Fruit fly (Drosophila melanogaster) whole organism, adult: Measurements from ENCODE around the gene Clc.

Source experiments
- CG5204 ChIP-seq: fragments of 200-800 bp; sonication (Bioruptor generic); optimal IDR thresholded peaks from 2 replicates; lab custom pipeline; 2016; ENCODE audit warnings: missing biosample characterization, missing genetic modification characterization
- CG7101 ChIP-seq: fragments of 200-800 bp; sonication (Bioruptor generic); optimal IDR thresholded peaks from 2 replicates; lab custom pipeline; 2018; ENCODE audit warnings: missing biosample characterization, mild to moderate bottlenecking, missing genetic modification characterization, moderate library complexity
- cic ChIP-seq: fragments of 200-800 bp; sonication (Bioruptor generic); optimal IDR thresholded peaks from 2 replicates; lab custom pipeline; 2017; ENCODE audit warnings: missing biosample characterization, mild to moderate bottlenecking, missing genetic modification characterization, moderate library complexity
- kay ChIP-seq: fragments of 200-800 bp; sonication (Bioruptor generic); peaks from one replicate; lab custom pipeline; 2016; ENCODE audit warnings: missing biosample characterization, missing genetic modification characterization, borderline replicate concordance
- pad ChIP-seq: fragments of 200-800 bp; sonication (Bioruptor generic); optimal IDR thresholded peaks from 3 replicates; lab custom pipeline; 2017; ENCODE audit warnings: missing biosample characterization, missing genetic modification characterization, mild to moderate bottlenecking, moderate library complexity, missing genetic modification reagents
- tj ChIP-seq: fragments of 200-800 bp; sonication (Bioruptor generic); optimal IDR thresholded peaks from 3 replicates; lab custom pipeline; 2017; ENCODE audit warnings: missing biosample characterization, mild to moderate bottlenecking, missing genetic modification characterization, moderate library complexity

DNA sequence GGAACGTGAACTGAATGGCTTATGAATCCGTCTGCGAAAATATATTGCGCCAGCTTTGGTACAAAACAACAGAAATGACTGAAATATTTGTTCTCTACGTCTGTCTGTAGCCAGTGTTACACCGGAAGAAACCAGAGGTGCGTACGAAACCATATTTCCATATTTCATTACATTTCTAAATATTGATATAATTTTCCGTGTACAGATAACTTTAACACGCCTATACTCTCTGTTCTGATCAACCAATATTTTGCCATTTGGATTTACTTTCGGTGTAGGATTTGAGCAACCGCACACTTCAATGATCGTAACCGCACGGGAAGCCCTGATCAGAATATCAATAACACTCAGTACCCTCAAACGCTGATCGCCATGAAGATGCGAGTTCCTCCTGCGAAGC lies 46.1 kb upstream of the Clc start:
- TF ChIP-seq tj (no peak), pad (no peak), kay (GFP tag; lab: Kevin White, UChicago) (no peak), CG7101 (tag; lab: Kevin White, UChicago) (no peak), CG5204 (GFP tag; lab: Kevin White, UChicago) (peak; percentile 26), cic (GFP tag; lab: Kevin White, UChicago) (no peak)
